Worm (Caenorhabditis elegans): Measurements from ENCODE around the gene cup-15.

DNA sequence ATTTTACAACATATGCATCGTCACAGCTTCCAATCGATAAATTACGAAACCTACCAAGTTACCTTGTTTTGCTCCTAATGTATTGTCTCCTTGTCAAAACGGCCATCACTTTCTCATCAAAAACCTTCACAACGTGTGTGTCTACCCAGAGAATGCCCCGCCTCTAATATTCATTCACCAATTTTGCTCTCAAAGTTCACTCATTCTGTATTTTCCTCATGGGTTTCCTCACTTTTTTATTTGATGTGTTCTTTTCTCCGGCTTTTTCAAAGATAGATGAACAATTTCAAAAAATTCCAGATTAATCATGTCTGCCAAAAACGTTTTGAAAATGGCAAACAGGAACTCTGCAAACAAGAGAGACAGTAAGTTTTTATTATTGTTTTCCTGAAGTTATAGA is 32.4 kb downstream of the cup-15 start, which contains the start of gene C06C3.7:
- TF ChIP-seq W03F9.2 (tag; optimal IDR thresholded peaks at IDR 0.05) (no peak), him-1 (tag; optimal IDR thresholded peaks at IDR 0.05) (no peak), dao-5 (tag; optimal IDR thresholded peaks at IDR 0.05) (no peak)

All from whole organism, L4/young adult.